Worm (Caenorhabditis elegans) whole organism, L3 larva: ENCODE data around the gene K12H6.8.

Experiments used
- R02D3.7 ChIP-seq: fragments of 150-350 bp; optimal IDR thresholded peaks from 2 replicates; lab custom pipeline; 2014; ENCODE audit warnings: missing biosample characterization, missing genetic modification characterization
- ZK546.5 ChIP-seq: sonication (generic microtip); optimal IDR thresholded peaks from 2 replicates; lab custom pipeline; 2017; ENCODE audit warnings: missing biosample characterization, missing genetic modification characterization
- aly-2 ChIP-seq: fragments of 150-350 bp; optimal IDR thresholded peaks from 2 replicates; lab custom pipeline; 2014; ENCODE audit warnings: missing biosample characterization, missing genetic modification characterization
- ama-1 ChIP-seq: fragments of 150-350 bp; optimal IDR thresholded peaks from 2 replicates; lab custom pipeline; 2018
- ceh-16 ChIP-seq: sonication (generic microtip); optimal IDR thresholded peaks from 2 replicates; lab custom pipeline; 2017; ENCODE audit warnings: missing biosample characterization, missing genetic modification characterization
- ceh-28 ChIP-seq: fragments of 150-350 bp; optimal IDR thresholded peaks from 2 replicates; lab custom pipeline; 2014; ENCODE audit warnings: missing biosample characterization, missing genetic modification reagents, missing genetic modification characterization
- ceh-9 ChIP-seq: sonication (generic microtip); optimal IDR thresholded peaks from 2 replicates; lab custom pipeline; 2018; ENCODE audit warnings: missing biosample characterization, missing genetic modification characterization
- daf-12 ChIP-seq: fragments of 150-350 bp; optimal IDR thresholded peaks from 2 replicates; lab custom pipeline; 2014; ENCODE audit warnings: missing biosample characterization, missing genetic modification reagents, missing genetic modification characterization
- egl-27 ChIP-seq: sonication (generic microtip); optimal IDR thresholded peaks from 4 replicates; lab custom pipeline; 2017; ENCODE audit warnings: missing biosample characterization, missing genetic modification reagents, missing genetic modification characterization
- egl-5 ChIP-seq: fragments of 150-350 bp; optimal IDR thresholded peaks from 2 replicates; lab custom pipeline; 2017; ENCODE audit warnings: missing biosample characterization, missing genetic modification reagents, missing genetic modification characterization, inconsistent platforms
- elt-2 ChIP-seq: sonication (generic microtip); optimal IDR thresholded peaks from 2 replicates; lab custom pipeline; 2016; ENCODE audit warnings: missing genetic modification reagents, mild to moderate bottlenecking, missing genetic modification characterization, missing compliant biosample characterization
- fkh-10 ChIP-seq: sonication (generic microtip); optimal IDR thresholded peaks from 2 replicates; lab custom pipeline; 2017; ENCODE audit warnings: missing biosample characterization, missing genetic modification reagents, missing genetic modification characterization
- fos-1 ChIP-seq: fragments of 150-350 bp; optimal IDR thresholded peaks from 2 replicates; lab custom pipeline; 2014; ENCODE audit warnings: missing biosample characterization, missing genetic modification characterization
- hmg-11 ChIP-seq: sonication (generic microtip); optimal IDR thresholded peaks from 2 replicates; lab custom pipeline; 2016; ENCODE audit warnings: missing genetic modification characterization, missing compliant biosample characterization
- jun-1 ChIP-seq: fragments of 150-350 bp; optimal IDR thresholded peaks from 2 replicates; lab custom pipeline; 2014; ENCODE audit warnings: missing biosample characterization, missing genetic modification reagents, missing genetic modification characterization
- lsy-12 ChIP-seq: sonication (generic microtip); optimal IDR thresholded peaks from 2 replicates; lab custom pipeline; 2016; ENCODE audit warnings: mild to moderate bottlenecking, missing genetic modification characterization, missing compliant biosample characterization
- nfya-1 ChIP-seq: sonication (generic microtip); optimal IDR thresholded peaks from 2 replicates; lab custom pipeline; 2017; ENCODE audit warnings: missing genetic modification characterization, mild to moderate bottlenecking, missing compliant biosample characterization, antibody characterized with exemption, moderate library complexity; ENCODE audit not compliant: insufficient read depth
- nhr-12 ChIP-seq: fragments of 150-350 bp; optimal IDR thresholded peaks from 2 replicates; lab custom pipeline; 2014; ENCODE audit warnings: missing biosample characterization, missing genetic modification characterization
- nhr-23 ChIP-seq: fragments of 150-350 bp; optimal IDR thresholded peaks from 2 replicates; lab custom pipeline; 2014; ENCODE audit warnings: missing biosample characterization, missing genetic modification reagents, missing genetic modification characterization
- nhr-237 ChIP-seq: fragments of 150-350 bp; optimal IDR thresholded peaks from 2 replicates; lab custom pipeline; 2014; ENCODE audit warnings: missing biosample characterization, missing genetic modification characterization
- nhr-25 ChIP-seq: sonication (generic microtip); optimal IDR thresholded peaks from 2 replicates; lab custom pipeline; 2017; ENCODE audit warnings: missing biosample characterization, missing genetic modification characterization
- nhr-28 ChIP-seq: fragments of 150-350 bp; optimal IDR thresholded peaks from 2 replicates; lab custom pipeline; 2014; ENCODE audit warnings: missing biosample characterization, missing genetic modification characterization
- nhr-43 ChIP-seq: sonication (generic microtip); optimal IDR thresholded peaks from 2 replicates; lab custom pipeline; 2016; ENCODE audit warnings: mild to moderate bottlenecking, missing genetic modification characterization, missing compliant biosample characterization; ENCODE audit not compliant: poor library complexity, severe bottlenecking
- nhr-76 ChIP-seq: fragments of 150-350 bp; sonication (generic microtip); optimal IDR thresholded peaks from 5 replicates; lab custom pipeline; 2014; ENCODE audit warnings: missing biosample characterization, missing genetic modification characterization
- nhr-77 ChIP-seq: fragments of 150-350 bp; optimal IDR thresholded peaks from 2 replicates; lab custom pipeline; 2014; ENCODE audit warnings: missing biosample characterization, missing genetic modification characterization
- pha-4 ChIP-seq: fragments of 150-350 bp; optimal IDR thresholded peaks from 2 replicates; lab custom pipeline; 2014; ENCODE audit warnings: missing biosample characterization, missing genetic modification reagents, missing genetic modification characterization
- pqm-1 ChIP-seq: fragments of 150-350 bp; optimal IDR thresholded peaks from 2 replicates; lab custom pipeline; 2017; ENCODE audit warnings: missing biosample characterization, missing genetic modification characterization, inconsistent platforms
- sea-2 ChIP-seq: fragments of 150-350 bp; sonication (generic microtip); optimal IDR thresholded peaks from 4 replicates; lab custom pipeline; 2014; ENCODE audit warnings: missing biosample characterization, missing genetic modification reagents, missing genetic modification characterization
- skn-1 ChIP-seq: fragments of 150-350 bp; optimal IDR thresholded peaks from 2 replicates; lab custom pipeline; 2014; ENCODE audit warnings: missing biosample characterization, missing genetic modification characterization
- snpc-4 ChIP-seq: fragments of 150-350 bp; optimal IDR thresholded peaks from 2 replicates; lab custom pipeline; 2014; ENCODE audit warnings: missing biosample characterization, missing genetic modification characterization
- tbx-2 ChIP-seq: sonication (generic microtip); optimal IDR thresholded peaks from 2 replicates; lab custom pipeline; 2016; ENCODE audit warnings: mild to moderate bottlenecking, missing genetic modification characterization, missing compliant biosample characterization
- unc-39 ChIP-seq: sonication (generic microtip); optimal IDR thresholded peaks from 4 replicates; lab custom pipeline; 2017; ENCODE audit warnings: missing biosample characterization, missing genetic modification characterization
- unc-62 ChIP-seq: fragments of 150-350 bp; sonication (generic microtip); optimal IDR thresholded peaks from 4 replicates; lab custom pipeline; 2014; ENCODE audit warnings: missing biosample characterization, missing genetic modification reagents, missing genetic modification characterization
- zag-1 ChIP-seq: fragments of 150-350 bp; optimal IDR thresholded peaks from 2 replicates; lab custom pipeline; 2014; ENCODE audit warnings: missing biosample characterization, missing genetic modification characterization
- ztf-4 ChIP-seq: fragments of 150-350 bp; optimal IDR thresholded peaks from 2 replicates; lab custom pipeline; 2014; ENCODE audit warnings: missing biosample characterization, missing genetic modification characterization

The K12H6.8 gene

ce11 chrII:2826073-2826472, 1.6 kb upstream of the K12H6.8 start, which contains the start of gene K12H6.5:
K12H6.5 (minus strand) TSS chrII:2826173.
- TF ChIP-seq aly-2 (tag; lab: Kevin White, UChicago) (no peak), pha-4 (tag; lab: Kevin White, UChicago) (no peak), snpc-4 (tag; lab: Kevin White, UChicago) (no peak), ama-1 (no peak), nhr-43 (tag; lab: Kevin White, UChicago) (no peak), fkh-10 (no peak), sea-2 (GFP tag; lab: Kevin White, UChicago) (no peak), zag-1 (tag; lab: Kevin White, UChicago) (no peak), ceh-28 (tag; lab: Kevin White, UChicago) (no peak), R02D3.7 (no peak), nhr-28 (tag; lab: Kevin White, UChicago) (no peak), ceh-16 (tag; lab: Kevin White, UChicago) (no peak), nfya-1 (no peak), nhr-77 (tag; lab: Kevin White, UChicago) (no peak), ceh-9 (tag; lab: Kevin White, UChicago) (no peak), daf-12 (no peak)

ce11 chrII:2829482-2829881, 1.8 kb downstream of the K12H6.8 start:
- TF ChIP-seq jun-1 (tag; lab: Kevin White, UChicago), result no peak
- no peak for TF ChIP-seq ZK546.5 (tag; lab: Kevin White, UChicago)
- no peak for TF ChIP-seq nhr-237
- no peak for TF ChIP-seq pha-4 (tag; lab: Kevin White, UChicago)
- TF ChIP-seq ceh-28 (tag; lab: Kevin White, UChicago), result no peak
- TF ChIP-seq egl-27 (tag; lab: Kevin White, UChicago), result no peak
- no peak for TF ChIP-seq skn-1 (tag; lab: Kevin White, UChicago)
- TF ChIP-seq zag-1 (tag; lab: Kevin White, UChicago), result no peak
- TF ChIP-seq nhr-77 (tag; lab: Kevin White, UChicago), result no peak
- no peak for TF ChIP-seq daf-12
- TF ChIP-seq ztf-4, result no peak
- no peak for TF ChIP-seq elt-2
- no peak for TF ChIP-seq fos-1
- TF ChIP-seq lsy-12, result no peak
- TF ChIP-seq, all 47 proteins: peak for 0

ce11 chrII:2830144-2830543, 2.4 kb downstream of the K12H6.8 start:
- TF ChIP-seq unc-62, result no peak
- TF ChIP-seq unc-39 (tag; lab: Kevin White, UChicago), result no peak
- TF ChIP-seq, all 47 proteins: peak for 0

- no peak for TF ChIP-seq tbx-2 (tag; lab: Kevin White, UChicago)
- TF ChIP-seq skn-1 (tag; lab: Kevin White, UChicago), result no peak
- peak; percentile 17 for TF ChIP-seq elt-2
- TF ChIP-seq ama-1, result no peak
Measured at ce11 chrII:2831173-2831572, 3.5 kb downstream of the K12H6.8 start, which contains the start of gene K12H6.6. K12H6.6 (minus strand) TSS chrII:2831233.

- TF ChIP-seq skn-1 (tag; lab: Kevin White, UChicago), result no peak
- TF ChIP-seq nfya-1, result peak; percentile 64
- peak; percentile 25 for TF ChIP-seq hmg-11 (tag; lab: Kevin White, UChicago)
- peak; percentile 22 for TF ChIP-seq pqm-1 (tag; lab: Kevin White, UChicago)
- TF ChIP-seq nhr-76 (tag; lab: Kevin White, UChicago), result no peak
- no peak for TF ChIP-seq nhr-12 (tag; lab: Kevin White, UChicago)
- peak; percentile 82 for TF ChIP-seq pha-4 (tag; lab: Kevin White, UChicago)
- peak; percentile 6 for TF ChIP-seq elt-2
- no peak for TF ChIP-seq sea-2 (GFP tag; lab: Kevin White, UChicago)
- peak; percentile 25 for TF ChIP-seq egl-5 (tag; lab: Kevin White, UChicago)
- TF ChIP-seq nhr-43 (tag; lab: Kevin White, UChicago), result no peak
- TF ChIP-seq unc-62, result no peak
- TF ChIP-seq, all 47 proteins: peak for 6
Measured at ce11 chrII:2832098-2832497, 4.4 kb downstream of the K12H6.8 start.

- no peak for TF ChIP-seq nhr-43 (tag; lab: Kevin White, UChicago)
- TF ChIP-seq nhr-25 (tag; lab: Kevin White, UChicago), result no peak
- no peak for TF ChIP-seq daf-12
- no peak for TF ChIP-seq nhr-23
- no peak for TF ChIP-seq nhr-76 (tag; lab: Kevin White, UChicago)
- TF ChIP-seq, all 47 proteins: peak for 0
Measured at ce11 chrII:2832539-2832938, 4.8 kb downstream of the K12H6.8 start.
